Fruit fly (Drosophila melanogaster) whole organism, prepupa: ENCODE data around the gene Nup154.

Experiments used
- Blimp-1 ChIP-seq: fragments of 200-800 bp; sonication (Bioruptor generic); optimal IDR thresholded peaks from 3 replicates; lab custom pipeline; 2017; ENCODE audit warnings: missing biosample characterization, missing genetic modification characterization, mild to moderate bottlenecking, moderate library complexity, missing genetic modification reagents
- CG10631 ChIP-seq: fragments of 200-800 bp; sonication (Bioruptor generic); optimal IDR thresholded peaks from 2 replicates; lab custom pipeline; 2016; ENCODE audit warnings: missing biosample characterization, missing genetic modification characterization
- CG10669 ChIP-seq: fragments of 200-800 bp; sonication (Bioruptor generic); optimal IDR thresholded peaks from 3 replicates; lab custom pipeline; 2018; ENCODE audit warnings: missing biosample characterization, mild to moderate bottlenecking, missing genetic modification characterization, moderate library complexity
- CG11762 ChIP-seq: fragments of 200-800 bp; sonication (Bioruptor generic); optimal IDR thresholded peaks from 3 replicates; lab custom pipeline; 2016; ENCODE audit warnings: missing biosample characterization, missing genetic modification characterization; ENCODE audit not compliant: insufficient read depth
- CG11902 ChIP-seq: fragments of 200-800 bp; sonication (Bioruptor generic); optimal IDR thresholded peaks from 3 replicates; lab custom pipeline; 2016; ENCODE audit warnings: missing biosample characterization, missing genetic modification characterization
- CG15336 ChIP-seq: fragments of 200-800 bp; sonication (Bioruptor generic); IDR thresholded peaks from 2 replicates; pipeline ENCODE4 v1.3.6; 2022; ENCODE audit warnings: missing biosample characterization, missing genetic modification characterization
- CG1621 ChIP-seq: fragments of 200-800 bp; sonication (Bioruptor generic); optimal IDR thresholded peaks from 3 replicates; lab custom pipeline; 2018; ENCODE audit warnings: missing biosample characterization, mild to moderate bottlenecking, missing genetic modification characterization
- CG3032 ChIP-seq: fragments of 200-800 bp; optimal IDR thresholded peaks from 2 replicates; lab custom pipeline; 2019; ENCODE audit warnings: missing biosample characterization, mild to moderate bottlenecking, missing genetic modification characterization, moderate library complexity
- CG31627 ChIP-seq: fragments of 200-800 bp; sonication (Bioruptor generic); optimal IDR thresholded peaks from 3 replicates; lab custom pipeline; 2016; ENCODE audit warnings: missing biosample characterization, missing genetic modification characterization
- CG32006 ChIP-seq: fragments of 200-800 bp; sonication (Bioruptor generic); optimal IDR thresholded peaks from 3 replicates; lab custom pipeline; 2017; ENCODE audit warnings: missing biosample characterization, mild to moderate bottlenecking, missing genetic modification characterization
- CG3919 ChIP-seq: fragments of 200-800 bp; sonication (Bioruptor generic); optimal IDR thresholded peaks from 3 replicates; lab custom pipeline; 2016; ENCODE audit warnings: missing biosample characterization, missing genetic modification characterization
- CG4318 ChIP-seq: fragments of 200-800 bp; sonication (Bioruptor generic); optimal IDR thresholded peaks from 3 replicates; lab custom pipeline; 2017; ENCODE audit warnings: missing biosample characterization, mild to moderate bottlenecking, missing genetic modification characterization
- CG6163 ChIP-seq: fragments of 200-800 bp; sonication (Bioruptor generic); IDR thresholded peaks from 3 replicates; pipeline ENCODE4 v1.3.6; 2022; ENCODE audit warnings: missing biosample characterization, missing genetic modification characterization
- CG6276 ChIP-seq: fragments of 200-800 bp; sonication (Bioruptor generic); optimal IDR thresholded peaks from 2 replicates; lab custom pipeline; 2017; ENCODE audit warnings: missing biosample characterization, mild to moderate bottlenecking, missing genetic modification characterization
- CG6808 ChIP-seq: fragments of 200-800 bp; sonication (Bioruptor generic); optimal IDR thresholded peaks from 3 replicates; lab custom pipeline; 2017; ENCODE audit warnings: missing biosample characterization, missing genetic modification characterization, mild to moderate bottlenecking, moderate library complexity, missing genetic modification reagents
- CG7368 ChIP-seq: fragments of 200-800 bp; sonication (Bioruptor generic); optimal IDR thresholded peaks from 3 replicates; lab custom pipeline; 2016; ENCODE audit warnings: missing biosample characterization, missing genetic modification characterization
- CG8319 ChIP-seq: fragments of 200-800 bp; sonication (Bioruptor generic); optimal IDR thresholded peaks from 3 replicates; lab custom pipeline; 2016; ENCODE audit warnings: missing biosample characterization, missing genetic modification characterization
- CG8632 ChIP-seq: fragments of 200-800 bp; sonication (Bioruptor generic); optimal IDR thresholded peaks from 3 replicates; lab custom pipeline; 2016; ENCODE audit warnings: missing biosample characterization, missing genetic modification characterization
- CG9139 ChIP-seq: fragments of 200-800 bp; sonication (Bioruptor generic); optimal IDR thresholded peaks from 3 replicates; lab custom pipeline; 2017; ENCODE audit warnings: missing biosample characterization, mild to moderate bottlenecking, missing genetic modification characterization
- Eip75B ChIP-seq: fragments of 200-800 bp; sonication (Bioruptor generic); optimal IDR thresholded peaks from 3 replicates; lab custom pipeline; 2016; ENCODE audit warnings: missing biosample characterization, missing genetic modification characterization
- Eip78C ChIP-seq: fragments of 200-800 bp; sonication (Bioruptor generic); peaks from one replicate; lab custom pipeline; 2016; ENCODE audit warnings: missing biosample characterization, missing genetic modification characterization
- Eip93F ChIP-seq: fragments of 200-800 bp; sonication (Bioruptor generic); optimal IDR thresholded peaks from 2 replicates; lab custom pipeline; 2016; ENCODE audit warnings: missing biosample characterization, mild to moderate bottlenecking, missing genetic modification characterization
- Ets96B ChIP-seq: fragments of 200-800 bp; optimal IDR thresholded peaks from 2 replicates; lab custom pipeline; 2019; ENCODE audit warnings: missing biosample characterization, mild to moderate bottlenecking, missing genetic modification characterization, moderate library complexity
- Hr39 ChIP-seq: fragments of 200-800 bp; sonication (Bioruptor generic); optimal IDR thresholded peaks from 2 replicates; lab custom pipeline; 2016; ENCODE audit warnings: missing biosample characterization, missing genetic modification characterization
- Hr4 ChIP-seq: fragments of 200-800 bp; sonication (Bioruptor generic); optimal IDR thresholded peaks from 3 replicates; lab custom pipeline; 2016; ENCODE audit warnings: missing biosample characterization, missing genetic modification characterization
- OdsH ChIP-seq: fragments of 200-800 bp; sonication (Bioruptor generic); optimal IDR thresholded peaks from 3 replicates; lab custom pipeline; 2016; ENCODE audit warnings: missing biosample characterization, missing genetic modification characterization
- Smox ChIP-seq: fragments of 200-800 bp; sonication (Bioruptor generic); optimal IDR thresholded peaks from 3 replicates; lab custom pipeline; 2016; ENCODE audit warnings: missing biosample characterization, missing genetic modification characterization
- Sox102F ChIP-seq: fragments of 200-800 bp; sonication (Bioruptor generic); optimal IDR thresholded peaks from 2 replicates; lab custom pipeline; 2016; ENCODE audit warnings: missing biosample characterization, mild to moderate bottlenecking, missing genetic modification characterization
- Sox14 ChIP-seq: fragments of 200-800 bp; sonication (Bioruptor generic); optimal IDR thresholded peaks from 3 replicates; lab custom pipeline; 2016; ENCODE audit warnings: missing biosample characterization, missing genetic modification characterization
- acj6 ChIP-seq: fragments of 200-800 bp; sonication (Bioruptor generic); optimal IDR thresholded peaks from 3 replicates; lab custom pipeline; 2016; ENCODE audit warnings: missing biosample characterization, missing genetic modification characterization
- cyc ChIP-seq: fragments of 200-800 bp; sonication (Bioruptor generic); optimal IDR thresholded peaks from 3 replicates; lab custom pipeline; 2016; ENCODE audit warnings: missing biosample characterization, missing genetic modification characterization
- dac ChIP-seq: fragments of 200-800 bp; sonication (Bioruptor generic); optimal IDR thresholded peaks from 2 replicates; lab custom pipeline; 2017; ENCODE audit warnings: missing biosample characterization, mild to moderate bottlenecking, missing genetic modification characterization
- dsx ChIP-seq: fragments of 200-800 bp; optimal IDR thresholded peaks from 3 replicates; lab custom pipeline; 2019; ENCODE audit warnings: missing biosample characterization, mild to moderate bottlenecking, missing genetic modification characterization, moderate library complexity; ENCODE audit not compliant: poor library complexity, severe bottlenecking
- eg ChIP-seq: fragments of 200-800 bp; sonication (Bioruptor generic); IDR thresholded peaks from 3 replicates; pipeline ENCODE4 v1.3.6; 2022; ENCODE audit warnings: missing biosample characterization, missing genetic modification characterization
- esn ChIP-seq: fragments of 200-800 bp; sonication (Bioruptor generic); optimal IDR thresholded peaks from 2 replicates; lab custom pipeline; 2016; ENCODE audit warnings: missing biosample characterization, mild to moderate bottlenecking, missing genetic modification characterization, moderate library complexity
- fd59A ChIP-seq: fragments of 200-800 bp; sonication (Bioruptor generic); optimal IDR thresholded peaks from 2 replicates; lab custom pipeline; 2017; ENCODE audit warnings: missing biosample characterization, mild to moderate bottlenecking, missing genetic modification characterization, missing genetic modification reagents
- fd85E ChIP-seq: fragments of 200-800 bp; sonication (Bioruptor generic); optimal IDR thresholded peaks from 3 replicates; lab custom pipeline; 2016; ENCODE audit warnings: missing biosample characterization, missing genetic modification characterization
- lz ChIP-seq: fragments of 200-800 bp; sonication (Bioruptor generic); optimal IDR thresholded peaks from 3 replicates; lab custom pipeline; 2016; ENCODE audit warnings: missing biosample characterization, missing genetic modification characterization
- net ChIP-seq: fragments of 200-800 bp; sonication (Bioruptor generic); optimal IDR thresholded peaks from 3 replicates; lab custom pipeline; 2016; ENCODE audit warnings: missing biosample characterization, missing genetic modification characterization
- pdm3 ChIP-seq: fragments of 200-800 bp; sonication (Bioruptor generic); optimal IDR thresholded peaks from 3 replicates; lab custom pipeline; 2016; ENCODE audit warnings: missing biosample characterization, missing genetic modification characterization
- salr ChIP-seq, 2 experiments: fragments of 200-800 bp; sonication (Bioruptor generic); optimal IDR thresholded peaks; 3 replicates each; lab custom pipeline; 2016 to 2018; ENCODE audit warnings: missing biosample characterization in 2 of 2, missing genetic modification characterization in 2 of 2, mild to moderate bottlenecking in 1 of 2
- spab ChIP-seq: fragments of 200-800 bp; sonication (Bioruptor generic); optimal IDR thresholded peaks from 2 replicates; lab custom pipeline; 2017; ENCODE audit warnings: missing biosample characterization, mild to moderate bottlenecking, missing genetic modification characterization, missing genetic modification reagents
- ss ChIP-seq, 2 experiments: fragments of 200-800 bp; sonication (Bioruptor generic); optimal IDR thresholded peaks; 2 replicates in 1 of 2; 3 replicates in 1 of 2; lab custom pipeline; 2017 to 2018; ENCODE audit warnings: mild to moderate bottlenecking in 2 of 2, missing biosample characterization in 2 of 2, missing genetic modification characterization in 2 of 2, moderate library complexity in 1 of 2
- svp ChIP-seq: fragments of 200-800 bp; sonication (Bioruptor generic); peaks from one replicate; lab custom pipeline; 2016; ENCODE audit warnings: missing biosample characterization, missing genetic modification characterization
- topi ChIP-seq: fragments of 200-800 bp; sonication (Bioruptor generic); optimal IDR thresholded peaks from 3 replicates; lab custom pipeline; 2016; ENCODE audit warnings: missing biosample characterization, missing genetic modification characterization
- vri ChIP-seq: fragments of 200-800 bp; sonication (Bioruptor generic); optimal IDR thresholded peaks from 3 replicates; lab custom pipeline; 2016; ENCODE audit warnings: missing biosample characterization, mild to moderate bottlenecking, missing genetic modification characterization

Gene Nup154

DNA sequence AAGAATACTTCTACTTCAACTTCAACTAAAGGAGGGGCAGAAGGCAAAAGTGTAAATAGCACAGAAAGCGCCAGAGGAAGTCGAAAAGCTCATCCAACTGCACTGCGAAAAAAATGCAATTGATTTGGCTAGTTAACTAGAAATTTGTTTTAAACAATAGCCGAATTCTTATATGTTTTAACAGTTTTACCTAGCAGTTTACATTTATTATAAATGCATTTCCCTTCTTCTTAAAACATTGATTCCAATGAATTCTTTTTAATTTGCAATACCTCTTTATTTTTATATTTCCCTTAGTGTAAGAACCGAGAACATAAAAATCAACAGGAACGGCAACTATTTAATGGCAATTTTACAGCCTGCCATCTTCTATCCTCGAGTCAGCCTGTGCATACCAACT, 43.7 kb downstream of the Nup154 start (continued):
- TF ChIP-seq esn (GFP tag; lab: Kevin White, UChicago) (no peak), CG1621 (no peak), Sox102F (GFP tag; lab: Kevin White, UChicago) (no peak), dsx (peak; percentile 57), spab (GFP tag; lab: Kevin White, UChicago) (peak; percentile 33), ss (GFP tag; optimal IDR thresholded peaks at IDR 0.05; lab: Kevin White, UChicago) (peak; percentile 13 to 27), Eip75B (peak; percentile 46), acj6 (GFP tag; lab: Kevin White, UChicago) (no peak), CG10669 (GFP tag; lab: Kevin White, UChicago) (peak; percentile 49), CG10631 (peak; percentile 34), CG7368 (no peak)

DNA sequence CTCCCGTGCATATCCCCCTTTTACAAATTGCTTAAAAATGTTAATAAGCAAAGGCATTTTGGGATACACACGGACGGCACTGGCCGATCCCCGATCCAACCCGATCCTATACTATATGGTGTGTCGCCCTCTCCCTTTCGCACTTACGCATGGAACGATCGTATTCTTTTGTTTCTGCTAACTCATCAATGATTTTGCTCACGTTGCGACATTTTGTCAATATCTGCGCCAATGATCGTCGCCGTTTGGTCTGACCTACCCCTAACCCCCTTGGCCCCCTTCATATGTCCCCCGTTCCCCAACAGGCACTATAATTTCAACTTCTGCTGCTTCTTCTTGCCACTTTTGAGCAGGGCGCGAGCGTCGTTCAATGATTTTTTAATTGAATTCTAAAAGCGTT, 45.1 kb downstream of the Nup154 start:
- TF ChIP-seq Eip93F (no peak), CG8319 (no peak)

DNA sequence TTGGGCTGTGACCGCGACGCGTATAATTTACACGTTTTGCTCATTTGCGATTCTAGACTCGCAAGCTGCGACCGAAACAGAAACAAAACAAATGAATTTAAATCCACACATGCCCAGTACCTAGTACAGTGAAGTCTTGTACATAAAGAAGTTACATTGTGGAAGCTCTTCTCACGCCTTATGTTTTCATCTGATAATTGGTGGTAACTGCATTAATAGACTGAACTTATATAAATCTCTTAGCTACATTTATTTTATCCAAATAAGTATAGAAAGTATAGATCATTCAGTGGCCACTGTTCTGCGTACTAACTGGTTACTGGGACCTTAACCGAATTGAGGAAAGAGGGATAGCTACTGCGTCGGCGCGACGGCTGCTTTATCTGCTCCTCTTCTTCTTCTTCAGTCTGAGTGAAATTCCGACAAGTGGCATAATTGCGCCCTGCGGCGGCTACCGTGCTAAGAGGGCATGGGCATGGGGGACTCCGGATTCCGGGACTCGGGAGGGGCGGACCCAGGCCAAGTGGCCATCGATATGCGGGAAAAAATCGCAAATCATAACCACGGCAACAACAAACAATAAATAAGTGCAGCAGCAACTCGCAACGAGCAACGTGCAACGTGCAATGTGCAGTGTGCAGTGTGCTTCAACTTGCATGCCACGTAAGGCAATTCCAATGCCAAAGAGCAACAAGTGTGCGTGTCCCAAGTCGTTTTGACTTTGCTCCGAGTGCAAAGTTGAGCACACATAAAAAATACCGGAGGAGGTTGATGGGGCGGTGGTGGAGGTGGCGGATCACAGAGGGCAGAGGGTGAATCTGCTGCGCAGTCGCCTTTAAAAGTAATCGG, 47.2 kb downstream of the Nup154 start:
- TF ChIP-seq CG3919 (GFP tag; lab: Kevin White, UChicago) (peak; percentile 37), CG31627 (GFP tag; lab: Kevin White, UChicago) (peak; percentile 23), CG8319 (peak; percentile 33), svp (GFP tag; lab: Kevin White, UChicago) (peak; percentile 58), topi (GFP tag; lab: Kevin White, UChicago) (no peak), Hr39 (peak; percentile 32), cyc (no peak), Eip78C (GFP tag; lab: Kevin White, UChicago) (peak; percentile 91), Eip93F (no peak), CG9139 (GFP tag; lab: Kevin White, UChicago) (peak; percentile 24), CG7368 (no peak), fd59A (GFP tag; lab: Kevin White, UChicago) (peak; percentile 24), CG6808 (GFP tag; lab: Kevin White, UChicago) (peak; percentile 34), salr (GFP tag; optimal IDR thresholded peaks at IDR 0.05; lab: Kevin White, UChicago) (no peak), acj6 (GFP tag; lab: Kevin White, UChicago) (peak; percentile 31), CG10669 (GFP tag; lab: Kevin White, UChicago) (peak; percentile 37), Ets96B (peak; percentile 54), Hr4 (no peak), fd85E (GFP tag; lab: Kevin White, UChicago) (no peak), CG11762 (GFP tag; lab: Kevin White, UChicago) (no peak), CG8632 (GFP tag; lab: Kevin White, UChicago) (peak; percentile 44), eg (GFP tag; lab: Robert Waterston, UW) (0 out of 3 replicates have a peak, but pooled peaks have one; percentile 25), lz (peak; percentile 15), OdsH (GFP tag; lab: Kevin White, UChicago) (peak; percentile 37), pdm3 (peak; percentile 30), CG10631 (peak; percentile 17), CG3032 (peak; percentile 54), Smox (peak; percentile 22), CG32006 (GFP tag; lab: Kevin White, UChicago) (no peak), CG11902 (GFP tag; lab: Kevin White, UChicago) (no peak), CG4318 (GFP tag; lab: Kevin White, UChicago) (no peak), vri (GFP tag; lab: Kevin White, UChicago) (no peak), CG6163 (GFP tag; lab: Robert Waterston, UW) (peak; percentile 16; the same call in 1 of the 3 replicates), Blimp-1 (GFP tag; lab: Kevin White, UChicago) (no peak), dac (GFP tag; lab: Kevin White, UChicago) (no peak), CG6276 (no peak), Sox14 (peak; percentile 22), Sox102F (GFP tag; lab: Kevin White, UChicago) (peak; percentile 31), CG15336 (no peak), net (GFP tag; lab: Kevin White, UChicago) (no peak)
